Fruit fly (Drosophila melanogaster): ENCODE measurements around the gene CG32148.

Gene CG32148

dm6 chr3L:14979332-14979731 is 44.0 kb upstream of the CG32148 start, which contains the start of gene CG3349:
TSS of gene CG3349 (plus strand) at chr3L:14979620.
- TF ChIP-seq Hr83 (GFP tag; optimal IDR thresholded peaks at IDR 0.05; ENCODE audit: poor library complexity, severe bottlenecking): no peak
- TF ChIP-seq Jra (GFP tag; optimal IDR thresholded peaks at IDR 0.05): no peak
- no peak for TF ChIP-seq sv (GFP tag; optimal IDR thresholded peaks at IDR 0.05)
- no peak for TF ChIP-seq rgr (GFP tag; optimal IDR thresholded peaks at IDR 0.05)
- no peak for TF ChIP-seq fru (GFP tag; optimal IDR thresholded peaks at IDR 0.05)
- TF ChIP-seq CG9705 (GFP tag; optimal IDR thresholded peaks at IDR 0.05): no peak
- no peak for TF ChIP-seq Rel (GFP tag; optimal IDR thresholded peaks at IDR 0.05)
- no peak for TF ChIP-seq Rel (tag; optimal IDR thresholded peaks at IDR 0.05)
- TF ChIP-seq OdsH (GFP tag; optimal IDR thresholded peaks at IDR 0.05): no peak
- no peak for TF ChIP-seq foxo (GFP tag; optimal IDR thresholded peaks at IDR 0.05)
- no peak for TF ChIP-seq CG32264 (GFP tag; optimal IDR thresholded peaks at IDR 0.05)
- no peak for TF ChIP-seq ey (GFP tag; optimal IDR thresholded peaks at IDR 0.05)
- no peak for TF ChIP-seq dsf (GFP tag; optimal IDR thresholded peaks at IDR 0.05; ENCODE audit: borderline replicate concordance)
- no peak for TF ChIP-seq pan (optimal IDR thresholded peaks at IDR 0.05)
- no peak for TF ChIP-seq Abd-B (GFP tag; optimal IDR thresholded peaks at IDR 0.05)
- TF ChIP-seq Mio (GFP tag; optimal IDR thresholded peaks at IDR 0.05): no peak
- no peak for TF ChIP-seq lola (GFP tag; optimal IDR thresholded peaks at IDR 0.05)
- no peak for TF ChIP-seq GATAd (GFP tag; optimal IDR thresholded peaks at IDR 0.05)
- no peak for TF ChIP-seq Dif (GFP tag; optimal IDR thresholded peaks at IDR 0.05; ENCODE audit: partially characterized antibody)

DNA sequence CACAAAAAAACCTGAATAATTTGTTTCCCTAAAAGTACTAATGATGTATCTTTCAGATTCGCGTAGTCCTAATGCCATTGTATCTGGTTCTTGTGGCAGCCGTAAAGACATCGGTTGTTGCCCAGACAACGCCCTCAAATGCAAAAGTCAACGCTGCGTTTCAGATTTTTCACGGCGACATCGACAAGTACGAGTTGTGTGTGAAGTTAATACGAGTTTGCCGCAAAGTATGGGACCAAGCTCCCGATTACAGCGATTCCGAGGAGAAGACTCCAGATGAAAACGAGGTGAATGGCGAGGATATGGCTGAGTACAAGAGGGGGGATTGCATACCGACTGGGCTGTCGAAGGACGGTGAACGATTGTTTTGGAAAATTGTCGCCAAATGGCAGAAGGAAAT is 43.3 kb upstream of the CG32148 start:
- TF ChIP-seq br (GFP tag; optimal IDR thresholded peaks at IDR 0.05) (no peak), N (GFP tag; optimal IDR thresholded peaks at IDR 0.05) (no peak), psq (GFP tag; optimal IDR thresholded peaks at IDR 0.05) (no peak), Dfd (GFP tag; optimal IDR thresholded peaks at IDR 0.05) (no peak), ey (GFP tag; optimal IDR thresholded peaks at IDR 0.05) (no peak), GATAd (GFP tag; optimal IDR thresholded peaks at IDR 0.05) (no peak)

DNA sequence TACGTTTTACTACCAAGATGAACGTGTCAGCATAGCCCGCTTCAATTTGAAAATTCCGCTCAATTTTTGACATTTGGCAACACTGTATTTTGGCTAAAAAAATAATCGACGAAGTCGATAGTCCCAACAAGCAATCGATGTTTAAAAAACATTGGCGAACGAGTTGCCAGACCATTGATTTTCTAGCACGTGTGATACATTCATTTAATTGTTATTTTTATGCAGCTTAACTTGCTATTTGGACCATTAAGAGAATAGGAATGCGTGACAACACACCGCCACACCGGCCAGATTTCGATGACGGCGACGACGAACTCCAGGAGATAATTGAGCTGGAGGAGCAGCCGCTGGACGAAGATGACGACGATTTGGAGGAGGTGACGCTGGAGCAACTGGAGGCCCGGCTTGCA is 40.6 kb upstream of the CG32148 start, which contains the start of gene CG5114:
Gene CG5114 (plus strand): TSS at position 161 of the 410 bp plus-strand sequence.
- no peak for TF ChIP-seq GATAd (GFP tag; optimal IDR thresholded peaks at IDR 0.05)
- TF ChIP-seq sv (GFP tag; optimal IDR thresholded peaks at IDR 0.05): peak; percentile 49
- TF ChIP-seq lola (GFP tag; optimal IDR thresholded peaks at IDR 0.05): no peak
- TF ChIP-seq Myc (optimal IDR thresholded peaks at IDR 0.05): peak; percentile 42
- TF ChIP-seq ey (GFP tag; optimal IDR thresholded peaks at IDR 0.05): peak; percentile 14
- peak; percentile 31 for TF ChIP-seq brk (GFP tag; optimal IDR thresholded peaks at IDR 0.05)
- no peak for TF ChIP-seq Mio (GFP tag; optimal IDR thresholded peaks at IDR 0.05)
- peak; percentile 34 for TF ChIP-seq HLH106 (tag; optimal IDR thresholded peaks at IDR 0.05)
- peak; percentile 48 for TF ChIP-seq rgr (GFP tag; optimal IDR thresholded peaks at IDR 0.05)
- peak; percentile 65 for TF ChIP-seq tai (GFP tag; optimal IDR thresholded peaks at IDR 0.05)
- peak in 1 of 2 experiments; percentile 46 for TF ChIP-seq foxo (GFP tag; optimal IDR thresholded peaks at IDR 0.05)
- no peak for TF ChIP-seq jim (GFP tag; optimal IDR thresholded peaks at IDR 0.05)
- no peak for TF ChIP-seq Abd-B (GFP tag; optimal IDR thresholded peaks at IDR 0.05)
- TF ChIP-seq Jra (GFP tag; optimal IDR thresholded peaks at IDR 0.05): no peak
- TF ChIP-seq OdsH (GFP tag; optimal IDR thresholded peaks at IDR 0.05): no peak
- TF ChIP-seq br (GFP tag; optimal IDR thresholded peaks at IDR 0.05): peak; percentile 35
- no peak for TF ChIP-seq CG32264 (GFP tag; optimal IDR thresholded peaks at IDR 0.05)
- no peak for TF ChIP-seq pan (optimal IDR thresholded peaks at IDR 0.05)
- no peak for TF ChIP-seq usp (GFP tag; optimal IDR thresholded peaks at IDR 0.05)
- TF ChIP-seq dl (GFP tag; optimal IDR thresholded peaks at IDR 0.05; ENCODE audit: insufficient read depth in 1 of 2, partially characterized antibody in 2 of 2): no peak
- TF ChIP-seq CG9705 (GFP tag; optimal IDR thresholded peaks at IDR 0.05): peak; percentile 30
- no peak for TF ChIP-seq Rel (GFP tag; optimal IDR thresholded peaks at IDR 0.05)
- TF ChIP-seq Rel (tag; optimal IDR thresholded peaks at IDR 0.05): no peak
- peak; percentile 62 for TF ChIP-seq Hr83 (GFP tag; optimal IDR thresholded peaks at IDR 0.05; ENCODE audit: poor library complexity, severe bottlenecking)
- no peak for TF ChIP-seq sage (GFP tag; optimal IDR thresholded peaks at IDR 0.05)
- peak; percentile 73 for TF ChIP-seq Hnf4 (GFP tag; optimal IDR thresholded peaks at IDR 0.05)
- no peak for TF ChIP-seq Dif (GFP tag; optimal IDR thresholded peaks at IDR 0.05; ENCODE audit: partially characterized antibody)
- peak; percentile 16 for TF ChIP-seq fru (GFP tag; optimal IDR thresholded peaks at IDR 0.05)
- TF ChIP-seq h (GFP tag; optimal IDR thresholded peaks at IDR 0.05): peak; percentile 58

dm6 chr3L:14984521-14985150 is 38.7 kb upstream of the CG32148 start, which contains the start of gene mnd:
TSS of gene mnd (plus strand) at chr3L:14985100.
- no peak for TF ChIP-seq OdsH (GFP tag; optimal IDR thresholded peaks at IDR 0.05)
- no peak for TF ChIP-seq dsf (GFP tag; optimal IDR thresholded peaks at IDR 0.05; ENCODE audit: borderline replicate concordance)
- TF ChIP-seq h (GFP tag; optimal IDR thresholded peaks at IDR 0.05): peak; percentile 44
- no peak for TF ChIP-seq dmrt93B (GFP tag; optimal IDR thresholded peaks at IDR 0.05)
- no peak for TF ChIP-seq usp (GFP tag; optimal IDR thresholded peaks at IDR 0.05)
- TF ChIP-seq fru (GFP tag; optimal IDR thresholded peaks at IDR 0.05): peak; percentile 2
- no peak for TF ChIP-seq Dif (GFP tag; optimal IDR thresholded peaks at IDR 0.05; ENCODE audit: partially characterized antibody)
- peak; percentile 13 for TF ChIP-seq ey (GFP tag; optimal IDR thresholded peaks at IDR 0.05)
- TF ChIP-seq Vsx2 (GFP tag; optimal IDR thresholded peaks at IDR 0.05; ENCODE audit: partially characterized antibody): no peak
- no peak for TF ChIP-seq brk (GFP tag; optimal IDR thresholded peaks at IDR 0.05)
- no peak for TF ChIP-seq Mio (GFP tag; optimal IDR thresholded peaks at IDR 0.05)
- TF ChIP-seq woc (GFP tag; optimal IDR thresholded peaks at IDR 0.05): no peak
- TF ChIP-seq Hnf4 (GFP tag; optimal IDR thresholded peaks at IDR 0.05): no peak
- no peak for TF ChIP-seq CrebA (GFP tag; optimal IDR thresholded peaks at IDR 0.05; ENCODE audit: borderline replicate concordance)
- TF ChIP-seq pan (optimal IDR thresholded peaks at IDR 0.05): no peak
- TF ChIP-seq jim (GFP tag; optimal IDR thresholded peaks at IDR 0.05): no peak
- peak in 1 of 2 experiments; percentile 24 for TF ChIP-seq foxo (GFP tag; optimal IDR thresholded peaks at IDR 0.05)

Data from whole organism, wandering third instar larva.